Worm (Caenorhabditis elegans) whole organism, L1 larva: ENCODE data around the gene B0334.13.
A peak's percentile ranks its signal among the peaks of the same experiment; 100 is the strongest.

Experiments used
- C04F5.9 ChIP-seq: sonication (generic microtip); optimal IDR thresholded peaks from 2 replicates; lab custom pipeline; 2016; ENCODE audit warnings: missing genetic modification characterization, missing compliant biosample characterization
- Y116A8C.19 ChIP-seq: sonication (generic microtip); optimal IDR thresholded peaks from 2 replicates; lab custom pipeline; 2016; ENCODE audit warnings: missing compliant biosample characterization, missing genetic modification characterization, borderline replicate concordance
- aha-1 ChIP-seq: fragments of 150-350 bp; optimal IDR thresholded peaks from 2 replicates; lab custom pipeline; 2014; ENCODE audit warnings: missing biosample characterization, missing genetic modification characterization
- alr-1 ChIP-seq: fragments of 200-800 bp; sonication (Bioruptor generic); optimal IDR thresholded peaks from 2 replicates; lab custom pipeline; 2018; ENCODE audit warnings: borderline replicate concordance, mild to moderate bottlenecking, missing genetic modification characterization, missing compliant biosample characterization
- aly-2 ChIP-seq: fragments of 150-350 bp; optimal IDR thresholded peaks from 2 replicates; lab custom pipeline; 2014; ENCODE audit warnings: missing biosample characterization, missing genetic modification characterization
- blmp-1 ChIP-seq: fragments of 150-350 bp; optimal IDR thresholded peaks from 2 replicates; lab custom pipeline; 2014; ENCODE audit warnings: missing biosample characterization, missing genetic modification characterization
- ceh-63 ChIP-seq: fragments of 200-800 bp; sonication (Bioruptor generic); optimal IDR thresholded peaks from 2 replicates; lab custom pipeline; 2018; ENCODE audit warnings: mild to moderate bottlenecking, missing genetic modification characterization, missing compliant biosample characterization
- ceh-8 ChIP-seq: fragments of 200-800 bp; sonication (Bioruptor generic); optimal IDR thresholded peaks from 2 replicates; lab custom pipeline; 2018; ENCODE audit warnings: mild to moderate bottlenecking, missing genetic modification characterization, moderate library complexity, missing compliant biosample characterization
- ceh-90 ChIP-seq: sonication (generic microtip); optimal IDR thresholded peaks from 2 replicates; lab custom pipeline; 2016; ENCODE audit warnings: missing genetic modification characterization, missing compliant biosample characterization
- dsc-1 ChIP-seq: sonication (generic microtip); optimal IDR thresholded peaks from 2 replicates; lab custom pipeline; 2016; ENCODE audit warnings: mild to moderate bottlenecking, missing genetic modification characterization, missing compliant biosample characterization
- efl-1 ChIP-seq, 4 experiments: fragments of 150-350 bp; optimal IDR thresholded peaks in 3 of 4; peaks in 1 of 4; 1 replicate in 1 of 4; 2 replicates in 3 of 4; lab custom pipeline; 2014; ENCODE audit warnings: missing biosample characterization in 2 of 4, missing genetic modification characterization in 2 of 4, missing genetic modification reagents in 2 of 4
- efl-3 ChIP-seq: fragments of 200-800 bp; sonication (Bioruptor generic); optimal IDR thresholded peaks from 2 replicates; lab custom pipeline; 2018; ENCODE audit warnings: mild to moderate bottlenecking, missing genetic modification characterization, missing compliant biosample characterization
- egl-27 ChIP-seq, 2 experiments: fragments of 150-350 bp in 1 of 2; sonication (generic microtip); optimal IDR thresholded peaks; 3 replicates each; lab custom pipeline; 2017 to 2018; ENCODE audit warnings: missing biosample characterization in 2 of 2, missing genetic modification characterization in 2 of 2, missing genetic modification reagents in 2 of 2
- elt-2 ChIP-seq: sonication (generic microtip); optimal IDR thresholded peaks from 2 replicates; lab custom pipeline; 2016; ENCODE audit warnings: missing genetic modification characterization, mild to moderate bottlenecking, inconsistent platforms, missing compliant biosample characterization, missing genetic modification reagents
- elt-3 ChIP-seq, 6 experiments: fragments of 150-350 bp in 1 of 6; sonication (generic microtip); optimal IDR thresholded peaks; 2 replicates each; lab custom pipeline; 2017 to 2018; ENCODE audit warnings: missing biosample characterization in 6 of 6, missing genetic modification characterization in 6 of 6, inconsistent platforms in 1 of 6
- ets-5 ChIP-seq: fragments of 200-800 bp; sonication (Bioruptor generic); IDR thresholded peaks from 2 replicates; pipeline ENCODE4 v1.3.6; 2022; ENCODE audit warnings: missing genetic modification characterization, missing compliant biosample characterization
- fkh-4 ChIP-seq: sonication (generic microtip); optimal IDR thresholded peaks from 2 replicates; lab custom pipeline; 2016; ENCODE audit warnings: missing compliant biosample characterization, missing genetic modification characterization, borderline replicate concordance
- fos-1 ChIP-seq: fragments of 150-350 bp; optimal IDR thresholded peaks from 2 replicates; lab custom pipeline; 2014; ENCODE audit warnings: missing biosample characterization, missing genetic modification characterization
- hpl-2 ChIP-seq: fragments of 150-350 bp; optimal IDR thresholded peaks from 2 replicates; lab custom pipeline; 2014; ENCODE audit warnings: missing biosample characterization, missing genetic modification reagents, missing genetic modification characterization
- lin-13 ChIP-seq: fragments of 150-350 bp; optimal IDR thresholded peaks from 2 replicates; lab custom pipeline; 2014; ENCODE audit warnings: missing biosample characterization, missing genetic modification reagents, missing genetic modification characterization
- lin-15B ChIP-seq: fragments of 150-350 bp; sonication (generic microtip); optimal IDR thresholded peaks from 3 replicates; lab custom pipeline; 2014; ENCODE audit warnings: missing biosample characterization, missing genetic modification characterization
- lin-35 ChIP-seq, 2 experiments: fragments of 150-350 bp; optimal IDR thresholded peaks; 2 replicates each; lab custom pipeline; 2014; ENCODE audit warnings: missing biosample characterization in 2 of 2, missing genetic modification characterization in 2 of 2, missing genetic modification reagents in 2 of 2
- lin-39 ChIP-seq: fragments of 150-350 bp; optimal IDR thresholded peaks from 2 replicates; lab custom pipeline; 2014; ENCODE audit warnings: missing biosample characterization, missing genetic modification reagents, missing genetic modification characterization
- lir-3 ChIP-seq: sonication (generic microtip); optimal IDR thresholded peaks from 2 replicates; lab custom pipeline; 2016; ENCODE audit warnings: mild to moderate bottlenecking, missing genetic modification characterization, moderate library complexity, missing compliant biosample characterization; ENCODE audit not compliant: poor library complexity
- mab-9 ChIP-seq: fragments of 200-800 bp; sonication (Bioruptor generic); IDR thresholded peaks from 2 replicates; pipeline ENCODE4 v1.3.6; 2022; ENCODE audit warnings: missing genetic modification reagents, missing genetic modification characterization, missing compliant biosample characterization
- nhr-11 ChIP-seq: fragments of 150-350 bp; optimal IDR thresholded peaks from 2 replicates; lab custom pipeline; 2014; ENCODE audit warnings: missing biosample characterization, missing genetic modification characterization
- nhr-12 ChIP-seq: sonication (generic microtip); optimal IDR thresholded peaks from 2 replicates; lab custom pipeline; 2017; ENCODE audit warnings: missing biosample characterization, missing genetic modification characterization
- nhr-19 ChIP-seq: fragments of 200-800 bp; sonication (Bioruptor generic); conservative IDR thresholded peaks from 2 replicates; pipeline ENCODE4 v1.3.6; 2022; ENCODE audit warnings: missing genetic modification characterization, missing compliant biosample characterization
- nhr-20 ChIP-seq: sonication (generic microtip); optimal IDR thresholded peaks from 2 replicates; lab custom pipeline; 2016; ENCODE audit warnings: mild to moderate bottlenecking, missing genetic modification characterization, missing compliant biosample characterization
- nhr-237 ChIP-seq: fragments of 150-350 bp; optimal IDR thresholded peaks from 2 replicates; lab custom pipeline; 2014; ENCODE audit warnings: missing biosample characterization, missing genetic modification characterization
- nhr-28 ChIP-seq: fragments of 150-350 bp; optimal IDR thresholded peaks from 2 replicates; lab custom pipeline; 2014; ENCODE audit warnings: missing biosample characterization, missing genetic modification characterization
- nhr-47 ChIP-seq: sonication (generic microtip); optimal IDR thresholded peaks from 2 replicates; lab custom pipeline; 2016; ENCODE audit warnings: mild to moderate bottlenecking, missing genetic modification characterization, moderate library complexity, missing compliant biosample characterization
- nhr-84 ChIP-seq: sonication (generic microtip); optimal IDR thresholded peaks from 2 replicates; lab custom pipeline; 2017; ENCODE audit warnings: missing biosample characterization, missing genetic modification characterization
- nhr-85 ChIP-seq: sonication (generic microtip); peaks from one replicate; lab custom pipeline; 2016; ENCODE audit warnings: missing genetic modification characterization, inconsistent platforms, missing compliant biosample characterization
- pag-3 ChIP-seq: sonication (generic microtip); optimal IDR thresholded peaks from 2 replicates; lab custom pipeline; 2017; ENCODE audit warnings: missing genetic modification characterization, mild to moderate bottlenecking, missing compliant biosample characterization, antibody characterized with exemption, borderline replicate concordance; ENCODE audit not compliant: insufficient read depth
- pax-3 ChIP-seq: fragments of 200-800 bp; sonication (Bioruptor generic); optimal IDR thresholded peaks from 2 replicates; lab custom pipeline; 2018; ENCODE audit warnings: mild to moderate bottlenecking, missing genetic modification characterization, moderate library complexity, missing compliant biosample characterization
- rnt-1 ChIP-seq: sonication (generic microtip); optimal IDR thresholded peaks from 2 replicates; lab custom pipeline; 2016; ENCODE audit warnings: mild to moderate bottlenecking, missing genetic modification characterization, moderate library complexity, missing compliant biosample characterization
- snu-23 ChIP-seq: sonication (generic microtip); optimal IDR thresholded peaks from 2 replicates; lab custom pipeline; 2016; ENCODE audit warnings: missing genetic modification characterization, missing compliant biosample characterization
- sptf-1 ChIP-seq: fragments of 150-350 bp; optimal IDR thresholded peaks from 2 replicates; lab custom pipeline; 2014; ENCODE audit warnings: missing biosample characterization, missing genetic modification characterization
- sup-37 ChIP-seq: fragments of 200-800 bp; sonication (Bioruptor generic); optimal IDR thresholded peaks from 2 replicates; lab custom pipeline; 2018; ENCODE audit warnings: mild to moderate bottlenecking, missing genetic modification characterization, missing compliant biosample characterization
- tbx-2 ChIP-seq: sonication (generic microtip); optimal IDR thresholded peaks from 2 replicates; lab custom pipeline; 2016; ENCODE audit warnings: missing genetic modification characterization, missing compliant biosample characterization
- unc-130 ChIP-seq: fragments of 150-350 bp; optimal IDR thresholded peaks from 2 replicates; lab custom pipeline; 2017; ENCODE audit warnings: missing biosample characterization, missing genetic modification characterization, inconsistent platforms
- unc-30 ChIP-seq: sonication (generic microtip); optimal IDR thresholded peaks from 2 replicates; lab custom pipeline; 2017; ENCODE audit warnings: missing biosample characterization, missing genetic modification characterization
- unc-62 ChIP-seq: fragments of 150-350 bp; optimal IDR thresholded peaks from 2 replicates; lab custom pipeline; 2014; ENCODE audit warnings: missing biosample characterization, missing genetic modification reagents, missing genetic modification characterization
- unc-86 ChIP-seq: sonication (generic microtip); optimal IDR thresholded peaks from 2 replicates; lab custom pipeline; 2016; ENCODE audit warnings: missing genetic modification characterization, missing compliant biosample characterization
- unc-98 ChIP-seq: fragments of 200-800 bp; sonication (Bioruptor generic); IDR thresholded peaks from 2 replicates; pipeline ENCODE4 v1.3.6; 2022; ENCODE audit warnings: missing genetic modification characterization, missing compliant biosample characterization
- vab-15 ChIP-seq: sonication (generic microtip); optimal IDR thresholded peaks from 2 replicates; lab custom pipeline; 2017; ENCODE audit warnings: missing genotype, mild to moderate bottlenecking, missing genetic modification characterization, missing compliant biosample characterization
- xbp-1 ChIP-seq: sonication (generic microtip); optimal IDR thresholded peaks from 2 replicates; lab custom pipeline; 2016; ENCODE audit warnings: missing genetic modification characterization, missing compliant biosample characterization
- zag-1 ChIP-seq: fragments of 150-350 bp; optimal IDR thresholded peaks from 2 replicates; lab custom pipeline; 2014; ENCODE audit warnings: missing biosample characterization, missing genetic modification characterization
- zip-4 ChIP-seq: fragments of 200-800 bp; sonication (Bioruptor generic); optimal IDR thresholded peaks from 2 replicates; lab custom pipeline; 2018; ENCODE audit warnings: mild to moderate bottlenecking, missing genetic modification characterization, moderate library complexity, missing compliant biosample characterization
- ztf-11 ChIP-seq, 2 experiments: sonication (generic microtip); optimal IDR thresholded peaks; 2 replicates each; lab custom pipeline; 2016 to 2017; ENCODE audit warnings: missing genetic modification characterization in 2 of 2, missing biosample characterization in 1 of 2, missing compliant biosample characterization in 1 of 2
- ztf-4 ChIP-seq: fragments of 150-350 bp; optimal IDR thresholded peaks from 2 replicates; lab custom pipeline; 2014; ENCODE audit warnings: missing biosample characterization, missing genetic modification characterization

B0334.13 gene

DNA sequence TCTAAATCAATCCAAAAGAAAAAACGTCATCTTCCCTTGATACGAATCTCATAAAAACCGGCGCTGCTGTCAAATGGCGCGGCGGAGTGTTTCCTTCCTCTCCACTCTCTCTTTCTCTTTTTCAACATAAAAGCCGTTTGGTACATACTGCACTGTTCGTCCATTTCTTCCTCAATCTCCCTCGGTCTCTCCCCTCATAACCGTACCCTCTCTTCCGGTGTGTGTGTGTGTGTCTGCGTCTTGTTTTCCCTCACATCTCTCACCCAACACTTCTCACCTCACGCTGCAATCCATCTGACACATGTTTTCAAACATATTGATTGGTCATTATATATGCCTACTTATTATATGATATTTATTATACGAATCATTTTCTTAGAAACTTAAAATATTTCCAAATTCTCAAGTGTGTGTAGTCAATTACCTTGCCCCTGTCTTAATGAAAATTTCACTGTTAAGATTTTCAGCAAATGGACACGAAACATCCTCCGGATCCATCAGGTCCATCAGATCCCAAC is 23.6 kb upstream of the B0334.13 start, which contains the start of the genes aars-1 and rga-1 (continued):
- no peak for TF ChIP-seq unc-62
- TF ChIP-seq lir-3 (tag; lab: Kevin White, UChicago), result peak; percentile 32
- no peak for TF ChIP-seq nhr-84
- TF ChIP-seq unc-98 (GFP tag; lab: Robert Waterston, UW), result no peak
- no peak for TF ChIP-seq ztf-4 (tag; lab: Kevin White, UChicago)
- TF ChIP-seq nhr-12 (tag; lab: Kevin White, UChicago), result no peak
- TF ChIP-seq blmp-1 (tag; lab: Kevin White, UChicago), result peak; percentile 88
- TF ChIP-seq C04F5.9 (tag; lab: Kevin White, UChicago), result no peak
- no peak for TF ChIP-seq hpl-2
- no peak for TF ChIP-seq sptf-1
- TF ChIP-seq ceh-8 (GFP tag; lab: Kevin White, UChicago), result no peak
- TF ChIP-seq sup-37, result no peak
- no peak for TF ChIP-seq zip-4 (GFP tag; lab: Kevin White, UChicago)
- no peak for TF ChIP-seq ceh-90
- TF ChIP-seq alr-1 (tag; lab: Kevin White, UChicago), result no peak
- TF ChIP-seq nhr-85 (tag; lab: Kevin White, UChicago), result peak; percentile 83
- no peak for TF ChIP-seq nhr-28
- no peak for TF ChIP-seq unc-86
- TF ChIP-seq zag-1, result no peak
- TF ChIP-seq nhr-11, result no peak
- peak; percentile 68 for TF ChIP-seq nhr-20 (tag; lab: Kevin White, UChicago)
- TF ChIP-seq nhr-47 (tag; lab: Kevin White, UChicago), result peak; percentile 16
- no peak for TF ChIP-seq ets-5 (GFP tag; lab: Robert Waterston, UW)
- no peak for TF ChIP-seq fos-1 (tag; lab: Kevin White, UChicago)
- TF ChIP-seq ztf-11 (tag; optimal IDR thresholded peaks at IDR 0.05; lab: Kevin White, UChicago), result peak in 1 of 2 experiments; percentile 16
- TF ChIP-seq pax-3 (tag; lab: Kevin White, UChicago), result no peak
- peak; percentile 55 for TF ChIP-seq tbx-2 (tag; lab: Kevin White, UChicago)
- TF ChIP-seq vab-15, result no peak
- TF ChIP-seq aha-1 (tag; lab: Kevin White, UChicago), result no peak
- no peak for TF ChIP-seq lin-13
- TF ChIP-seq xbp-1, result peak; percentile 24
- TF ChIP-seq aly-2 (tag; lab: Kevin White, UChicago), result no peak
- peak; percentile 8 for TF ChIP-seq elt-2 (tag; lab: Kevin White, UChicago)
- peak in 3 of 6 experiments; percentile 5 to 57 (median 55) for TF ChIP-seq elt-3 (tag; optimal IDR thresholded peaks at IDR 0.05; lab: Kevin White, UChicago)
- peak; percentile 61 for TF ChIP-seq rnt-1 (tag; lab: Kevin White, UChicago)
- no peak for TF ChIP-seq unc-30 (tag; lab: Kevin White, UChicago)
- TF ChIP-seq lin-15B (tag; lab: Kevin White, UChicago), result no peak
- no peak for TF ChIP-seq Y116A8C.19 (tag; lab: Kevin White, UChicago)
- no peak for TF ChIP-seq mab-9 (GFP tag; lab: Robert Waterston, UW)
- TF ChIP-seq nhr-237 (tag; lab: Kevin White, UChicago), result no peak
- peak; percentile 41 to 47 for TF ChIP-seq efl-1 (optimal IDR thresholded peaks at IDR 0.05; lab: Kevin White, UChicago)
- peak; percentile 29 to 91 for TF ChIP-seq efl-1 (GFP tag; optimal IDR thresholded peaks at IDR 0.05 in 1 of 2; lab: Kevin White, UChicago)
- TF ChIP-seq egl-27 (tag; optimal IDR thresholded peaks at IDR 0.05; lab: Kevin White, UChicago), result no peak
- no peak for TF ChIP-seq unc-130 (tag; lab: Kevin White, UChicago)
- peak; percentile 33 for TF ChIP-seq nhr-19
- no peak for TF ChIP-seq efl-3
- no peak for TF ChIP-seq fkh-4 (tag; lab: Kevin White, UChicago)
- no peak for TF ChIP-seq pag-3 (tag; lab: Kevin White, UChicago)
- no peak for TF ChIP-seq ceh-63 (GFP tag; lab: Kevin White, UChicago)
- TF ChIP-seq dsc-1 (tag; lab: Kevin White, UChicago), result peak; percentile 36
- no peak for TF ChIP-seq lin-39
- TF ChIP-seq snu-23 (GFP tag; lab: Kevin White, UChicago), result peak; percentile 60
- peak in 1 of 2 experiments; percentile 62 for TF ChIP-seq lin-35 (GFP tag; optimal IDR thresholded peaks at IDR 0.05; lab: Kevin White, UChicago)
